ENCODE assay signal across 3 worm cellular contexts in genomic region chrII:11453025-11453424, ce11.
TF ChIP-seq lines count a peak whose summit lies in the region.

Gene rsp-1 (plus strand): TSS chrII:11453362.

TF ChIP-seq in whole organism, L1 larva, 84 proteins besides CTCF, POLR2A, EP300 and RAD21 (continued from another document and continues in another):
- no peak for TF ChIP-seq hlh-17 (GFP tag; optimal IDR thresholded peaks at IDR 0.05; lab: Kevin White, UChicago; ENCODE audit: borderline replicate concordance)
- TF ChIP-seq mdl-1 (tag; optimal IDR thresholded peaks at IDR 0.05; lab: Kevin White, UChicago): peak in 1 of 2 experiments; percentile 85
- TF ChIP-seq nhr-77 (tag; optimal IDR thresholded peaks at IDR 0.05; lab: Kevin White, UChicago): peak; percentile 78
- no peak for TF ChIP-seq ceh-63 (GFP tag; optimal IDR thresholded peaks at IDR 0.05; lab: Kevin White, UChicago)
- peak; percentile 94 for TF ChIP-seq snu-23 (GFP tag; optimal IDR thresholded peaks at IDR 0.05; lab: Kevin White, UChicago)
- no peak for TF ChIP-seq nhr-76 (tag; optimal IDR thresholded peaks at IDR 0.05; lab: Kevin White, UChicago)
- TF ChIP-seq C16A3.4 (tag; optimal IDR thresholded peaks at IDR 0.05; lab: Kevin White, UChicago): peak; percentile 95
- TF ChIP-seq fkh-4 (tag; optimal IDR thresholded peaks at IDR 0.05; lab: Kevin White, UChicago; ENCODE audit: borderline replicate concordance): peak; percentile 29
- TF ChIP-seq ceh-88 (GFP tag; IDR thresholded peaks at IDR 0.05; lab: Robert Waterston, UW): no peak; the same call in 1 of the 2 replicates
- TF ChIP-seq dsc-1 (tag; optimal IDR thresholded peaks at IDR 0.05; lab: Kevin White, UChicago): peak; percentile 89
- peak; percentile 90 to 94 for TF ChIP-seq lin-35 (GFP tag; optimal IDR thresholded peaks at IDR 0.05; lab: Kevin White, UChicago)
- TF ChIP-seq xbp-1 (tag; optimal IDR thresholded peaks at IDR 0.05; lab: Kevin White, UChicago): peak; percentile 90
- TF ChIP-seq blmp-1 (tag; optimal IDR thresholded peaks at IDR 0.05; lab: Kevin White, UChicago): peak; percentile 27
- peak; percentile 65 for TF ChIP-seq aly-2 (tag; optimal IDR thresholded peaks at IDR 0.05; lab: Kevin White, UChicago)
- peak; percentile 82 for TF ChIP-seq C04F5.9 (tag; optimal IDR thresholded peaks at IDR 0.05; lab: Kevin White, UChicago)
- TF ChIP-seq sptf-1 (tag; optimal IDR thresholded peaks at IDR 0.05; lab: Kevin White, UChicago): no peak
- TF ChIP-seq hlh-4 (tag; optimal IDR thresholded peaks at IDR 0.05; lab: Kevin White, UChicago): no peak
- TF ChIP-seq ceh-8 (GFP tag; optimal IDR thresholded peaks at IDR 0.05; lab: Kevin White, UChicago): peak; percentile 55
- no peak for TF ChIP-seq mab-9 (GFP tag; IDR thresholded peaks at IDR 0.05; lab: Robert Waterston, UW)
- peak; percentile 87 for TF ChIP-seq isw-1 (GFP tag; IDR thresholded peaks at IDR 0.05; lab: Robert Waterston, UW)
- TF ChIP-seq hpl-2 (GFP tag; optimal IDR thresholded peaks at IDR 0.05; lab: Kevin White, UChicago): peak; percentile 80
- TF ChIP-seq ama-1 (optimal IDR thresholded peaks at IDR 0.05; lab: Kevin White, UChicago): no peak
- TF ChIP-seq C34B4.2 (tag; optimal IDR thresholded peaks at IDR 0.05; lab: Kevin White, UChicago): no peak
- TF ChIP-seq fos-1 (tag; optimal IDR thresholded peaks at IDR 0.05; lab: Kevin White, UChicago): peak; percentile 78
- peak; percentile 68 for TF ChIP-seq lir-3 (tag; optimal IDR thresholded peaks at IDR 0.05; lab: Kevin White, UChicago; ENCODE audit: poor library complexity)
- TF ChIP-seq nhr-19 (GFP tag; conservative IDR thresholded peaks at IDR 0.05; lab: Robert Waterston, UW): peak; percentile 90
- peak; percentile 84 for TF ChIP-seq mep-1 (tag; optimal IDR thresholded peaks at IDR 0.05; lab: Kevin White, UChicago)
- TF ChIP-seq nhr-47 (tag; optimal IDR thresholded peaks at IDR 0.05; lab: Kevin White, UChicago): peak; percentile 91
- TF ChIP-seq tbx-2 (tag; optimal IDR thresholded peaks at IDR 0.05; lab: Kevin White, UChicago): peak; percentile 88
- no peak for TF ChIP-seq nhr-237 (tag; optimal IDR thresholded peaks at IDR 0.05; lab: Kevin White, UChicago)
- peak; percentile 83 for TF ChIP-seq skn-1 (tag; optimal IDR thresholded peaks at IDR 0.05; lab: Kevin White, UChicago)
- no peak for TF ChIP-seq alr-1 (tag; optimal IDR thresholded peaks at IDR 0.05; lab: Kevin White, UChicago; ENCODE audit: borderline replicate concordance)
- TF ChIP-seq pqm-1 (tag; optimal IDR thresholded peaks at IDR 0.05; lab: Kevin White, UChicago): no peak
- TF ChIP-seq unc-98 (GFP tag; IDR thresholded peaks at IDR 0.05; lab: Robert Waterston, UW): no peak
- TF ChIP-seq lin-14 (GFP tag; optimal IDR thresholded peaks at IDR 0.05; lab: Kevin White, UChicago): peak; percentile 89
- TF ChIP-seq zag-1 (tag; optimal IDR thresholded peaks at IDR 0.05; lab: Kevin White, UChicago): no peak
- peak; percentile 91 for TF ChIP-seq swsn-7 (tag; optimal IDR thresholded peaks at IDR 0.05; lab: Kevin White, UChicago)
- no peak for TF ChIP-seq nhr-84 (tag; optimal IDR thresholded peaks at IDR 0.05; lab: Kevin White, UChicago)
- peak; percentile 81 for TF ChIP-seq snpc-4 (tag; optimal IDR thresholded peaks at IDR 0.05; lab: Kevin White, UChicago)
- peak; percentile 83 for TF ChIP-seq unc-86 (tag; optimal IDR thresholded peaks at IDR 0.05; lab: Kevin White, UChicago)
- no peak for TF ChIP-seq nhr-28 (tag; optimal IDR thresholded peaks at IDR 0.05; lab: Kevin White, UChicago)
- peak; percentile 73 for TF ChIP-seq pax-3 (tag; optimal IDR thresholded peaks at IDR 0.05; lab: Kevin White, UChicago)
- peak; percentile 45 for TF ChIP-seq sox-4 (tag; optimal IDR thresholded peaks at IDR 0.05; lab: Kevin White, UChicago)
- peak; percentile 49 for TF ChIP-seq egl-13 (tag; optimal IDR thresholded peaks at IDR 0.05; lab: Kevin White, UChicago)

TF ChIP-seq in whole organism, L3 larva, 47 proteins besides CTCF, POLR2A, EP300 and RAD21 (continued from another document):
- TF ChIP-seq ceh-28 (tag; optimal IDR thresholded peaks at IDR 0.05; lab: Kevin White, UChicago) (peak; percentile 87), jun-1 (tag; optimal IDR thresholded peaks at IDR 0.05; lab: Kevin White, UChicago) (peak; percentile 82), nhr-25 (tag; optimal IDR thresholded peaks at IDR 0.05; lab: Kevin White, UChicago) (peak; percentile 87), mdl-1 (tag; optimal IDR thresholded peaks at IDR 0.05; lab: Kevin White, UChicago) (no peak), nhr-43 (tag; optimal IDR thresholded peaks at IDR 0.05; lab: Kevin White, UChicago; ENCODE audit: poor library complexity, severe bottlenecking) (peak; percentile 87), nfya-1 (tag; optimal IDR thresholded peaks at IDR 0.05; lab: Kevin White, UChicago; ENCODE audit: insufficient read depth) (peak; percentile 88), lsy-12 (tag; optimal IDR thresholded peaks at IDR 0.05; lab: Kevin White, UChicago) (peak; percentile 89), lin-15B (tag; optimal IDR thresholded peaks at IDR 0.05; lab: Kevin White, UChicago) (peak; percentile 90), fkh-2 (tag; optimal IDR thresholded peaks at IDR 0.05; lab: Kevin White, UChicago) (no peak), skn-1 (tag; optimal IDR thresholded peaks at IDR 0.05; lab: Kevin White, UChicago) (peak; percentile 45), nhr-12 (tag; optimal IDR thresholded peaks at IDR 0.05; lab: Kevin White, UChicago) (no peak), ceh-16 (tag; optimal IDR thresholded peaks at IDR 0.05; lab: Kevin White, UChicago) (no peak), sea-2 (GFP tag; optimal IDR thresholded peaks at IDR 0.05; lab: Kevin White, UChicago) (peak; percentile 68), ceh-9 (tag; optimal IDR thresholded peaks at IDR 0.05; lab: Kevin White, UChicago) (no peak), ceh-82 (tag; optimal IDR thresholded peaks at IDR 0.05; lab: Kevin White, UChicago) (peak; percentile 28), snpc-4 (tag; optimal IDR thresholded peaks at IDR 0.05; lab: Kevin White, UChicago) (peak; percentile 90), zag-1 (tag; optimal IDR thresholded peaks at IDR 0.05; lab: Kevin White, UChicago) (peak; percentile 7), unc-39 (tag; optimal IDR thresholded peaks at IDR 0.05; lab: Kevin White, UChicago) (no peak)

TF ChIP-seq in whole organism, young adult, 124 proteins besides CTCF, POLR2A, EP300 and RAD21 (continued from another document and continues in another):
- peak; percentile 57 for TF ChIP-seq madf-8 (GFP tag; conservative IDR thresholded peaks at IDR 0.05; lab: Robert Waterston, UW)
- TF ChIP-seq lin-35 (GFP tag; optimal IDR thresholded peaks at IDR 0.05; lab: Kevin White, UChicago): peak in 2 of 3 experiments; percentile 74 to 93
- 0 out of 2 replicates have a peak, but pooled peaks have one; percentile 49 for TF ChIP-seq Y56A3A.18 (GFP tag; IDR thresholded peaks at IDR 0.05; lab: Robert Waterston, UW)
- peak; percentile 74 for TF ChIP-seq zfh-2 (GFP tag; conservative IDR thresholded peaks at IDR 0.05; lab: Robert Waterston, UW)
- TF ChIP-seq F33H1.4 (GFP tag; IDR thresholded peaks at IDR 0.05; lab: Robert Waterston, UW): peak; percentile 76
- peak; percentile 87 for TF ChIP-seq tlf-1 (GFP tag; optimal IDR thresholded peaks at IDR 0.05; lab: Kevin White, UChicago)
- peak; percentile 95 for TF ChIP-seq dox-1 (GFP tag; IDR thresholded peaks at IDR 0.05; lab: Robert Waterston, UW)
- TF ChIP-seq bed-1 (GFP tag; IDR thresholded peaks at IDR 0.05; lab: Robert Waterston, UW): no peak
- no peak for TF ChIP-seq sdz-38 (tag; optimal IDR thresholded peaks at IDR 0.05; lab: Kevin White, UChicago)
- peak; percentile 73 for TF ChIP-seq ceh-91 (GFP tag; IDR thresholded peaks at IDR 0.05; lab: Robert Waterston, UW)
- peak; percentile 84 for TF ChIP-seq madf-6 (GFP tag; IDR thresholded peaks at IDR 0.05; lab: Robert Waterston, UW)
- TF ChIP-seq let-607 (tag; optimal IDR thresholded peaks at IDR 0.05; lab: Kevin White, UChicago): peak; percentile 54 to 73
- peak; percentile 45; the same call in 1 of the 2 replicates for TF ChIP-seq C06A6.2 (GFP tag; conservative IDR thresholded peaks at IDR 0.05; lab: Robert Waterston, UW)
- peak; percentile 23 for TF ChIP-seq nhr-90 (tag; optimal IDR thresholded peaks at IDR 0.05; lab: Kevin White, UChicago)
- peak; percentile 93 for TF ChIP-seq Y95B8A.8 (GFP tag; IDR thresholded peaks at IDR 0.05; lab: Robert Waterston, UW)
- no peak for TF ChIP-seq ccch-3 (GFP tag; optimal IDR thresholded peaks at IDR 0.05; lab: Kevin White, UChicago)
- peak; percentile 64 for TF ChIP-seq chd-7 (tag; optimal IDR thresholded peaks at IDR 0.05; lab: Kevin White, UChicago)
- no peak for TF ChIP-seq egrh-3 (GFP tag; IDR thresholded peaks at IDR 0.05; lab: Robert Waterston, UW)
- no peak for TF ChIP-seq lsy-27 (tag; optimal IDR thresholded peaks at IDR 0.05; lab: Kevin White, UChicago; ENCODE audit: borderline replicate concordance, insufficient read depth)
- TF ChIP-seq hmg-1.2 (GFP tag; IDR thresholded peaks at IDR 0.05; lab: Robert Waterston, UW): peak; percentile 61
- TF ChIP-seq ztf-18 (tag; optimal IDR thresholded peaks at IDR 0.05; lab: Kevin White, UChicago): peak; percentile 99
- TF ChIP-seq die-1 (tag; optimal IDR thresholded peaks at IDR 0.05; lab: Kevin White, UChicago): peak; percentile 11
- peak; percentile 90 for TF ChIP-seq mcd-1 (GFP tag; IDR thresholded peaks at IDR 0.05; lab: Robert Waterston, UW)
- TF ChIP-seq F57A8.1 (GFP tag; optimal IDR thresholded peaks at IDR 0.05; lab: Kevin White, UChicago): no peak
- no peak for TF ChIP-seq F55B11.4 (tag; optimal IDR thresholded peaks at IDR 0.05; lab: Kevin White, UChicago; ENCODE audit: borderline replicate concordance, insufficient read depth)
- TF ChIP-seq lsl-1 (GFP tag; optimal IDR thresholded peaks at IDR 0.05; lab: Kevin White, UChicago): peak; percentile 79
- TF ChIP-seq ztf-28 (GFP tag; IDR thresholded peaks at IDR 0.05; lab: Robert Waterston, UW): 0 out of 2 replicates have a peak, but pooled peaks have one; percentile 49
- 0 out of 2 replicates have a peak, but pooled peaks have one; percentile 39 for TF ChIP-seq lir-1 (GFP tag; conservative IDR thresholded peaks at IDR 0.05; lab: Robert Waterston, UW)
- TF ChIP-seq hmg-20 (GFP tag; IDR thresholded peaks at IDR 0.05; lab: Robert Waterston, UW): no peak
- TF ChIP-seq snpc-1.1 (tag; optimal IDR thresholded peaks at IDR 0.05; lab: Kevin White, UChicago; ENCODE audit: insufficient read depth): peak; percentile 42
- TF ChIP-seq F39B2.1 (GFP tag; IDR thresholded peaks at IDR 0.05; lab: Robert Waterston, UW): no peak
- TF ChIP-seq B0261.1 (tag; optimal IDR thresholded peaks at IDR 0.05; lab: Kevin White, UChicago): peak; percentile 12
- peak; percentile 52 for TF ChIP-seq cebp-1 (GFP tag; IDR thresholded peaks at IDR 0.05; lab: Robert Waterston, UW)
- peak; percentile 89 for TF ChIP-seq cebp-1 (tag; optimal IDR thresholded peaks at IDR 0.05; lab: Kevin White, UChicago)
- TF ChIP-seq Y67H2A.10 (GFP tag; conservative IDR thresholded peaks at IDR 0.05; lab: Robert Waterston, UW): peak; percentile 81
- no peak for TF ChIP-seq nhr-27 (tag; optimal IDR thresholded peaks at IDR 0.05; lab: Kevin White, UChicago)
- TF ChIP-seq dpl-1 (GFP tag; optimal IDR thresholded peaks at IDR 0.05; lab: Kevin White, UChicago): peak; percentile 56
- TF ChIP-seq F10E7.11 (tag; optimal IDR thresholded peaks at IDR 0.05; lab: Kevin White, UChicago): no peak
- peak; percentile 81 for TF ChIP-seq snpc-3.4 (tag; optimal IDR thresholded peaks at IDR 0.05; lab: Kevin White, UChicago)
- TF ChIP-seq lag-1 (GFP tag; IDR thresholded peaks at IDR 0.05; lab: Robert Waterston, UW): 0 out of 2 replicates have a peak, but pooled peaks have one; percentile 48
- TF ChIP-seq pbrm-1 (GFP tag; IDR thresholded peaks at IDR 0.05; lab: Robert Waterston, UW): peak; percentile 91
- TF ChIP-seq egl-18 (GFP tag; IDR thresholded peaks at IDR 0.05; lab: Robert Waterston, UW): 0 out of 2 replicates have a peak, but pooled peaks have one; percentile 30
- no peak for TF ChIP-seq mxl-1 (tag; optimal IDR thresholded peaks at IDR 0.05; lab: Kevin White, UChicago)
- TF ChIP-seq D2030.7 (GFP tag; IDR thresholded peaks at IDR 0.05; lab: Robert Waterston, UW): peak; percentile 77
- no peak; the same call in 1 of the 2 replicates for TF ChIP-seq attf-6 (GFP tag; IDR thresholded peaks at IDR 0.05; lab: Robert Waterston, UW)
- TF ChIP-seq ztf-25 (GFP tag; IDR thresholded peaks at IDR 0.05; lab: Robert Waterston, UW): no peak
- no peak for TF ChIP-seq cebp-2 (GFP tag; IDR thresholded peaks at IDR 0.05; lab: Robert Waterston, UW)
- peak; percentile 4 for TF ChIP-seq sptf-2 (GFP tag; optimal IDR thresholded peaks at IDR 0.05; lab: Kevin White, UChicago)
- TF ChIP-seq lin-40 (tag; optimal IDR thresholded peaks at IDR 0.05; lab: Kevin White, UChicago): peak; percentile 88
- peak; percentile 72 for TF ChIP-seq tbp1 (GFP tag; optimal IDR thresholded peaks at IDR 0.05; lab: Kevin White, UChicago)
- TF ChIP-seq ceh-79 (tag; optimal IDR thresholded peaks at IDR 0.05; lab: Kevin White, UChicago): no peak
- peak; percentile 94 for TF ChIP-seq ekl-4 (GFP tag; IDR thresholded peaks at IDR 0.05; lab: Robert Waterston, UW)
- TF ChIP-seq sea-2 (GFP tag; IDR thresholded peaks at IDR 0.05; lab: Robert Waterston, UW): no peak
- no peak for TF ChIP-seq hlh-26 (GFP tag; conservative IDR thresholded peaks at IDR 0.05; lab: Robert Waterston, UW)
- no peak for TF ChIP-seq nhr-179 (tag; optimal IDR thresholded peaks at IDR 0.05; lab: Kevin White, UChicago)
- no peak for TF ChIP-seq snpc-4 (GFP tag; optimal IDR thresholded peaks at IDR 0.05; lab: Kevin White, UChicago)
- peak; percentile 73 to 82 (median 80) for TF ChIP-seq snpc-4 (tag; optimal IDR thresholded peaks at IDR 0.05; lab: Kevin White, UChicago)
- TF ChIP-seq rcor-1 (GFP tag; IDR thresholded peaks at IDR 0.05; lab: Robert Waterston, UW): peak; percentile 88
- no peak for TF ChIP-seq tbx-9 (tag; optimal IDR thresholded peaks at IDR 0.05; lab: Kevin White, UChicago; ENCODE audit: borderline replicate concordance)
- TF ChIP-seq B0019.2 (GFP tag; conservative IDR thresholded peaks at IDR 0.05; lab: Robert Waterston, UW): peak; percentile 67; the same call in 1 of the 2 replicates
- 0 out of 2 replicates have a peak, but pooled peaks have one; percentile 29 for TF ChIP-seq egl-44 (GFP tag; IDR thresholded peaks at IDR 0.05; lab: Robert Waterston, UW)
- no peak for TF ChIP-seq mes-4 (tag; optimal IDR thresholded peaks at IDR 0.05; lab: Kevin White, UChicago)
- peak; percentile 85 for TF ChIP-seq ceh-27 (GFP tag; optimal IDR thresholded peaks at IDR 0.05; lab: Kevin White, UChicago)
- peak; percentile 93 for TF ChIP-seq lin-54 (GFP tag; optimal IDR thresholded peaks at IDR 0.05; lab: Kevin White, UChicago)
- TF ChIP-seq nfya-1 (tag; optimal IDR thresholded peaks at IDR 0.05; lab: Kevin White, UChicago; ENCODE audit: borderline replicate concordance, insufficient read depth): no peak
- peak; percentile 16 for TF ChIP-seq F52B5.7 (tag; optimal IDR thresholded peaks at IDR 0.05; lab: Kevin White, UChicago)
- no peak for TF ChIP-seq rec-8 (tag; optimal IDR thresholded peaks at IDR 0.05; lab: Kevin White, UChicago)
- peak; percentile 98 for TF ChIP-seq attf-5 (GFP tag; optimal IDR thresholded peaks at IDR 0.05; lab: Kevin White, UChicago)
- peak; percentile 60 for TF ChIP-seq efl-1 (GFP tag; optimal IDR thresholded peaks at IDR 0.05; lab: Kevin White, UChicago)
- peak; percentile 43 for TF ChIP-seq gei-17 (GFP tag; optimal IDR thresholded peaks at IDR 0.05; lab: Kevin White, UChicago)
- no peak for TF ChIP-seq aptf-3 (GFP tag; IDR thresholded peaks at IDR 0.05; lab: Robert Waterston, UW)
- TF ChIP-seq B0035.1 (tag; optimal IDR thresholded peaks at IDR 0.05; lab: Kevin White, UChicago): peak; percentile 14
- TF ChIP-seq K12H6.12 (tag; optimal IDR thresholded peaks at IDR 0.05; lab: Kevin White, UChicago): peak; percentile 80
- peak; percentile 88 for TF ChIP-seq K11D2.4 (GFP tag; IDR thresholded peaks at IDR 0.05; lab: Robert Waterston, UW)
